Fruit fly (Drosophila melanogaster) whole organism: Measurements from ENCODE around the gene TwdlX.

Experiments
- CG8478 ChIP-seq: fragments of >200 bp; optimal IDR thresholded peaks from 2 replicates; lab custom pipeline; 2018; ENCODE audit warnings: inconsistent platforms
- Dll ChIP-seq: fragments of >200 bp; optimal IDR thresholded peaks from 2 replicates; lab custom pipeline; 2017
- EcR ChIP-seq, 2 experiments: fragments of >200 bp; optimal IDR thresholded peaks; 2 replicates each; lab custom pipeline; 2017; ENCODE audit warnings: missing biosample characterization in 2 of 2, missing genetic modification characterization in 2 of 2, missing genetic modification reagents in 2 of 2
- pan ChIP-seq: fragments of >200 bp; optimal IDR thresholded peaks from 2 replicates; lab custom pipeline; 2017
- psq ChIP-seq: fragments of >200 bp; optimal IDR thresholded peaks from 2 replicates; lab custom pipeline; 2017
- usp ChIP-seq: fragments of >200 bp; optimal IDR thresholded peaks from 2 replicates; lab custom pipeline; 2017; ENCODE audit warnings: missing biosample characterization, missing genetic modification characterization, mixed read lengths

TwdlX gene

DNA sequence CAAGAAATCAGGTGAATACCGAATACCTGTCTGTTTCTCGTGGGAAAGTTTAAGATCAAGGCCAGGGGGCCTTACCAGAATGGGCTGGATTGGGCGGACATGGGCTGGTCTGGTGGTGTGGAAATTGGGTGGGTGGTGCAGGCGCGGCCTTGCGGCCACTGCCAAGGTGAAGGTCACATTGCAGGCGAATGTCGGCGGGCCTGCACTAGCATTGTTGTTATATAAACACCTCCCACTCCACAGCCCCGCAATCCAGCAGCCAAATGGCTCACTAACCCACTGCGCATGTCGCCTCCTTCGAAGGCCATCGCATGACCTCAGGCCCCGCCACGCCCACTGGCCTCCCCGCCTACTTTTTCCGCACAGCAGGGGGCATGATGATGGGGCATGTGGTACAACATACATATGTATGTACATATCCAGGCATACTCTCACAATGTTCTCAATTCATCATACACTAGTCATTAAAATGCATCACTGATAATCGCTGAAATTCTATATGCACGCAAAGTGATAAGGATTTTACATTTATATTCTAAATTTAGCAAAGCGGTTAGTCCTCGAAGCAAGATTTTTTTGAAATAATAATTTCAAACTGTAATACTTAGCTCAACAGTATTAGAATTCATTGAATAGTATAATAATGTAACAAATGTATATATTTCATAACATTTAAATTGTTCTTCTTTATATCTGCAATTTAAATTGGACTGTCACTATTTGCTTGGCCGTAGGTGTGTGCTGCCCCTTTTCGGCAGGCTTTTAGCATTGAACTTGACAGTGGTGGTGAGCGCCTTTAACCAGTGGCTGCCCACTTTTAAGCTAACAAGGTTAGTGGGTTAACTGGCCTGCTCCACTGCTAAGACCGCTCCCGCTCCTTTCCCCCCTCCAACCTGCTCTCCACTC lies 34.0 kb upstream of the TwdlX start:
- no peak for TF ChIP-seq pan (lab: Kevin White, UChicago)
- no peak for TF ChIP-seq Dll (lab: Kevin White, UChicago)
- TF ChIP-seq psq (lab: Kevin White, UChicago) = no peak
- no peak for TF ChIP-seq usp (GFP tag; lab: Kevin White, UChicago)
- no peak for TF ChIP-seq EcR (GFP tag; optimal IDR thresholded peaks at IDR 0.05; lab: Kevin White, UChicago)
- TF ChIP-seq CG8478 (lab: Kevin White, UChicago) = no peak

DNA sequence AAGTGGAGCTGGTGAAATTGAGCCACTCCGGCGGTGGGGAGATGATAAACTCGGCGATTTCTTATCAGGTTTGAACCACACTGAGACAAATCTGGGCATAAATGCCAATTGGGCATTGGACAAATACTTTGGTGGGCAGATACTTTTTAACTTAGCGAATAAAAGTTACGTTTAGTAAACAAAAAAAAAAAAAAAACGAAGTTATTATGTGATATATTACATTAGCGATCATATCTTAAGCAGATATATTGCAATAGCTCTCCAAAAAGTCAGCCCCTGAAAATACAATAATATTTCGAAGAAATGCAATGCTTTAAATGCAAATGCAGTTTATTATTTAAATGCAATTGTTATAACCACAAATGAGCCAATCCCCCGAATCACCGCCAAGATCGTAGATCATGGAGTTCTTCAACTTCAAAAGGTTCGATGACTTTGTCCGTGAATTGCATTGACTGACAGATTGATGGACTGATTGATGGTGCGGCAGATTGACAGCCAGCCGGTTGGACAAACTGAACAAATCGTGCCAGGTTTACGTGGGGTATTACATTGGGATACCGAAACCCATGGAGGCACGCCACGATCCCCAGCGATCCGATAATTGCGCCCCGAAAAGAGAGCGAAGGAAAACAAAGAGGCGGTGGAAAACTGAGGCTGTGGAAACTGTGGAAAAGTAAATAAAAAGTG lies 32.9 kb upstream of the TwdlX start:
- TF ChIP-seq EcR (GFP tag; optimal IDR thresholded peaks at IDR 0.05; lab: Kevin White, UChicago) = no peak
- no peak for TF ChIP-seq Dll (lab: Kevin White, UChicago)
- no peak for TF ChIP-seq usp (GFP tag; lab: Kevin White, UChicago)
- no peak for TF ChIP-seq CG8478 (lab: Kevin White, UChicago)
- no peak for TF ChIP-seq pan (lab: Kevin White, UChicago)
- TF ChIP-seq psq (lab: Kevin White, UChicago) = no peak

DNA sequence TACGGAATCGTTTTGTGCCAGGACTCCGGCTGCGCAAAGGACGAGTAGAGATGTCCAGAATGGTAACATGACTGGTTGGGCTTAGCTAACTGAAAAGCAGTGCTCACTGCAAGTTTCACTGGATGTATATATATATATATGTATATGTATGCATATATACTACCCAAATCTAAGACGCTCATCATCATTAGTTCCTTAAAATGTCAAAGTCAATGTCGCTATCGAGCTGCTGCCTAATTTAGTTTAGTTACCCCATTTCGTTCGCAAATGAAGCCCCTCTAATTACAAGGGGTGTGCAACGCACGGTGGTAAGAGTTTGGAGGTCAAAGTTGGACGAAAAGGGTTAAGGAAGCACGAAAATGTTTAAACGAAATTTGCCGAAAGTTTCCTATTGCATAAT lies 30.8 kb upstream of the TwdlX start, which contains the start of gene CG9676:
Gene CG9676, minus strand, starts transcription at position 101 of the 400 bp plus-strand sequence.
- TF ChIP-seq EcR (GFP tag; optimal IDR thresholded peaks at IDR 0.05; lab: Kevin White, UChicago) (no peak), CG8478 (lab: Kevin White, UChicago) (no peak), Dll (lab: Kevin White, UChicago) (no peak), pan (lab: Kevin White, UChicago) (no peak), usp (GFP tag; lab: Kevin White, UChicago) (no peak), psq (lab: Kevin White, UChicago) (no peak)

DNA sequence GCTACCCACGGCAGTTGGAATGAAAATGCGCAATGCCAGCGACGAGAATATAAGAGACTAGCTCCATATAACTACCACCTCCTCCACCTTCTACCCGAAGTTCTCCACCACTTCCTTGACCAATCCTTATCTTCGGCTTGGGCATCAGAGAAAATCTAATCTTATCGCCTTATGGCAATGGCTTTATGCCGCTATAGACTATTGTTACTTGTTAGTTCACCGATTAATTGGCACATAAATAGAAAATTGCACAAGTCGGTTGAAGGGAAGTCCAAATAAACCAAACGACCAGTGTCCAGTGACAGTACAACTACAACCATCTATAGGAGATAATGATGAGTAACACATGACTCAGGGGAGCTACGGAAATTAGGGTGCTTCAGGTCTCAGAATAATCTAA lies 28.9 kb upstream of the TwdlX start, which contains the start of gene sphe:
Gene sphe, minus strand, starts transcription at position 32 of the 400 bp plus-strand sequence.
- no peak for TF ChIP-seq usp (GFP tag; lab: Kevin White, UChicago)
- TF ChIP-seq CG8478 (lab: Kevin White, UChicago) = no peak
- no peak for TF ChIP-seq Dll (lab: Kevin White, UChicago)
- no peak for TF ChIP-seq pan (lab: Kevin White, UChicago)
- no peak for TF ChIP-seq psq (lab: Kevin White, UChicago)
- TF ChIP-seq EcR (GFP tag; optimal IDR thresholded peaks at IDR 0.05; lab: Kevin White, UChicago) = no peak

DNA sequence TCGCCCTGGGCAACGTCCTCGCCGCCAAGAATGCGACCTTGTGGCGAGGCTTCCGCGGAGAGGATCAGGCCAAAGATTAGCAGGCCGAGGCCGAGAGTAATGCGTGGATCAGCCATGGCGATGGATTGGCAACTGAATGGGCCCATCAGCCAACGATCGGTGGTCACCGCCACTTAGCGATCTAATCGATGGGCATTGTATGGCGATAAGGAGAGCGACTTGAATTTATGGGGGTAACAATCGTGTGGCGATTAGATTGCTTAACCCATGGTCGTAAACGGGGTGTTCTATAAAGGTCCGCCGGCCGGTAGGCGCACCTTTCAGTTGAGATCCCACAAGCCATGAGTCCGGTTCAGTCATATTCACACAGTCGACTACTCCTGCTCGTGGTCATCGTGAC lies 27.1 kb upstream of the TwdlX start, which contains the start of the genes CG9673 and CG4653:
Gene CG9673, minus strand, starts transcription at position 138 of the 400 bp plus-strand sequence.
Gene CG4653, plus strand, starts transcription at position 335 of the 400 bp plus-strand sequence.
- TF ChIP-seq usp (GFP tag; lab: Kevin White, UChicago) (no peak), psq (lab: Kevin White, UChicago) (no peak), EcR (GFP tag; optimal IDR thresholded peaks at IDR 0.05; lab: Kevin White, UChicago) (no peak), CG8478 (lab: Kevin White, UChicago) (no peak), Dll (lab: Kevin White, UChicago) (no peak), pan (lab: Kevin White, UChicago) (no peak)

DNA sequence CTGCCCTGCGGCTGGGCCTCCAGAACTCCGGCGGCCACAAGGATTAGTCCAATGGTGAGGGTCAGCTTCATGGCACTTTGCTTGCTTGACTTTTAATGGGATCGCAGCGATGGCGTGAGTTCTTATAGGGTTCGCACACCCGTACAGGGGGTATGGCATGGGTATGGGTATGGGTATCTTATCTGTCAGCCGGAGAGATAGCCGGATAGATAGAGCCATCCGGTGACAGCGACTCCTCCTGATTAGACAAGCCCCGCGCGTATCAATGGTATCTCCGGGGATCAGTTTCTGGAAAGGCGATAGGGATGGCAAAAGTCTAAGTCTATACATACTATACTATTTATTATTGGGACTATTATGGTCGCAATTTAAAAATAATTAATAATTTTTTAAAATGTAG lies 24.1 kb upstream of the TwdlX start, which contains the start of gene CG9672:
Gene CG9672, minus strand, starts transcription at position 101 of the 400 bp plus-strand sequence.
- no peak for TF ChIP-seq psq (lab: Kevin White, UChicago)
- TF ChIP-seq usp (GFP tag; lab: Kevin White, UChicago) = no peak
- no peak for TF ChIP-seq pan (lab: Kevin White, UChicago)
- TF ChIP-seq EcR (GFP tag; optimal IDR thresholded peaks at IDR 0.05; lab: Kevin White, UChicago) = no peak
- no peak for TF ChIP-seq Dll (lab: Kevin White, UChicago)
- no peak for TF ChIP-seq CG8478 (lab: Kevin White, UChicago)

DNA sequence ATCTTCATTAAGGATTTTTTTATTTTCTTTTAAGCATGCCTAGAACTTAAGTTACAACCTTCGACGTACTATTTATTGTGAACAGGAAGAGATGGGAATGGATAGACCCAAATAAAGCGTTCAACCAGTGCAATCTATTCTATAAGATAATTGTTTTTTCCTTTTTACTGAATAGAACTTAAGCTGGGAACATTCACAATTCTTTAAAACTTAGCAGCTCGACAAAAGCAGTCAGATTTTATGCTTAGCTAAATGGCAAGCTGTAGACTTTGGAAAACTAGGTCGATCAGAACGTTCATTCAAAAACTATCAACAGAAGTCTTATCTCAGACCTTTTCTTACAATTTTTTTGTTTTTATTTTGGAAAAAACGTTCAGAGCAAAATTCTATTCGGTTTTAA lies 19.9 kb upstream of the TwdlX start, which contains the start of gene CG13008:
Gene CG13008, plus strand, starts transcription at position 301 of the 400 bp plus-strand sequence.
- no peak for TF ChIP-seq pan (lab: Kevin White, UChicago)
- TF ChIP-seq usp (GFP tag; lab: Kevin White, UChicago) = no peak
- no peak for TF ChIP-seq psq (lab: Kevin White, UChicago)
- no peak for TF ChIP-seq Dll (lab: Kevin White, UChicago)
- TF ChIP-seq EcR (GFP tag; optimal IDR thresholded peaks at IDR 0.05; lab: Kevin White, UChicago) = no peak

DNA sequence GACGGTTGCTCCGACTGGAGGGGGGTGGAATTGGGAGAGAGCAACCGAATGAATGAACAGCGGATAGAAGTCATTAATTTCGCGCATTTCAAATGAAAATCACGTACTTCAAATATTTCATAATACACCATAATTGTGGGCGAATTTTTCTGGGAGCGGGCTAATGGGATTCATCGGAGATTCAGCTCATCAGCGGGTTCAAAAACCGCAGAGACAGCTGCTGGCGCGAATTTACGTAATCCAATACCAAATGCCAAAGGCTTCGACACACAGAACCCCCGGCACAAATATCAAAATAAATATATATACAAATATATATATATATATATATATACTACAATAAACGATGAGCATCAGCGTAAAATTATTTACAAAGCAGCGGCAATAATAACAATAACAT lies 14.2 kb upstream of the TwdlX start:
- no peak for TF ChIP-seq psq (lab: Kevin White, UChicago)
- TF ChIP-seq EcR (GFP tag; optimal IDR thresholded peaks at IDR 0.05; lab: Kevin White, UChicago) = no peak
- TF ChIP-seq Dll (lab: Kevin White, UChicago) = no peak
- no peak for TF ChIP-seq pan (lab: Kevin White, UChicago)
- no peak for TF ChIP-seq CG8478 (lab: Kevin White, UChicago)
- no peak for TF ChIP-seq usp (GFP tag; lab: Kevin White, UChicago)

DNA sequence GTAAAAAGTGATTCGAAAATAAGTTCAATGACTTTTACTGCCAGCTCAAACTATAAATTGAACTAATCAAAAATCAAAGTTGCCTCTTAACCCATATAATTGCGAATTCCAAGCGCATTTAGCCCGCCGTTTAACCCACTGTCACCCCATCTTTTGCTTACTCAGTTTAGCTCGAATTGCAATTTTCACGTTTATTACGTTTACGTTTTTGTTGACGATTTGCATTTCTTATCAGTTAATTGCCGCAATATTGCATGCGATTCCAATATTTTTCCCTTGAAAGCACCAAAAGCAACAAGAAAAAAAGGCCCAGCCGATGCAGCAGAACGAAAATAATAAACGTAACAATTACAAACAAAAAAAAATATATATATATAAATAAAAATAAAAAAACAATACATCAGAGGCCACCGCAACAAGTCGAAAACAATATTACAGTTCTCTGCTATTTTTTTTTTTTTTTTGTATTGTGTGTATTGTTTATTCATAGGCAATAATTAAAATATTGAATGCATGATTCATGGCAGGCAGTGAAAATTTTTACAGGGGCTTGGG lies 12.6 kb upstream of the TwdlX start:
- no peak for TF ChIP-seq psq (lab: Kevin White, UChicago)
- no peak for TF ChIP-seq Dll (lab: Kevin White, UChicago)
- no peak for TF ChIP-seq EcR (GFP tag; optimal IDR thresholded peaks at IDR 0.05; lab: Kevin White, UChicago)
- no peak for TF ChIP-seq usp (GFP tag; lab: Kevin White, UChicago)
- TF ChIP-seq pan (lab: Kevin White, UChicago) = no peak
- no peak for TF ChIP-seq CG8478 (lab: Kevin White, UChicago)

DNA sequence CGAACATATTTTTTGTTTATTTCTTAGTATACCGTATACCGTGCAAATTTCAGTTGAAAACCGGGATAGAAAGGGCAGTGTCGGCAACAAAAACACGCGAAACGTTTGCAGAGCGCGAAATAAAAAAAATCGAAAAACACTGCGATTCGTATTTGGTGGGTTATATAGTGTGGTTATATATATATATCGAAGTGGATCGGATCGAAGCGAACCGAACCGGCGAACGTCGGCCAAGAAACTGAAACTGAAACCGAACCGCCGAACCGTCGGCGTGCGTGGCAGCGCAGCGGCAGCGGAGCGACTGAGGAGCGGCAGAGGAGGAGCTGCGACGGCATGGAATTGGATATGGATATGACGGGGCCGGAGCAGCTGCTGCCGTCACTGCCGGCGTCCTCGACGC lies 9.7 kb upstream of the TwdlX start, which contains the start of the genes CG32572 and CG34325:
Gene CG32572, plus strand, starts transcription at position 16 of the 400 bp plus-strand sequence.
Gene CG34325, minus strand, starts transcription at position 244 of the 400 bp plus-strand sequence.
- TF ChIP-seq usp (GFP tag; lab: Kevin White, UChicago) (no peak), EcR (GFP tag; optimal IDR thresholded peaks at IDR 0.05; lab: Kevin White, UChicago) (no peak), CG8478 (lab: Kevin White, UChicago) (no peak), pan (lab: Kevin White, UChicago) (no peak), Dll (lab: Kevin White, UChicago) (no peak), psq (lab: Kevin White, UChicago) (no peak)
